Worm (Caenorhabditis elegans): ENCODE data around the gene ncr-2.

ncr-2 gene

ce11 chrIII:8310239-8311057 lies 52.3 kb downstream of the ncr-2 start, which contains the start of gene F10E9.3:
Gene F10E9.3, plus strand, starts transcription at chrIII:8311007.
- no peak for TF ChIP-seq unc-62 (GFP tag; optimal IDR thresholded peaks at IDR 0.05)

ce11 chrIII:8312393-8312792 lies 54.2 kb downstream of the ncr-2 start, which contains the start of gene F10E9.2:
Gene F10E9.2, plus strand, starts transcription at chrIII:8312693.
- no peak for TF ChIP-seq unc-62 (GFP tag; optimal IDR thresholded peaks at IDR 0.05)
